Worm (Caenorhabditis elegans) whole organism, L3 larva: ENCODE measurements around the gene F35E8.9.
A peak's percentile ranks its signal among the peaks of the same experiment; 100 is the strongest.

Experiments
- R02D3.7 ChIP-seq: fragments of 150-350 bp; optimal IDR thresholded peaks from 2 replicates; lab custom pipeline; 2014; ENCODE audit warnings: missing biosample characterization, missing genetic modification characterization
- ZK546.5 ChIP-seq: sonication (generic microtip); optimal IDR thresholded peaks from 2 replicates; lab custom pipeline; 2017; ENCODE audit warnings: missing biosample characterization, missing genetic modification characterization
- aly-2 ChIP-seq: fragments of 150-350 bp; optimal IDR thresholded peaks from 2 replicates; lab custom pipeline; 2014; ENCODE audit warnings: missing biosample characterization, missing genetic modification characterization
- ama-1 ChIP-seq: fragments of 150-350 bp; optimal IDR thresholded peaks from 2 replicates; lab custom pipeline; 2018
- ceh-16 ChIP-seq: sonication (generic microtip); optimal IDR thresholded peaks from 2 replicates; lab custom pipeline; 2017; ENCODE audit warnings: missing biosample characterization, missing genetic modification characterization
- ceh-28 ChIP-seq: fragments of 150-350 bp; optimal IDR thresholded peaks from 2 replicates; lab custom pipeline; 2014; ENCODE audit warnings: missing biosample characterization, missing genetic modification reagents, missing genetic modification characterization
- ceh-82 ChIP-seq: fragments of 150-350 bp; optimal IDR thresholded peaks from 2 replicates; lab custom pipeline; 2014; ENCODE audit warnings: missing biosample characterization, missing genetic modification characterization
- ceh-9 ChIP-seq: sonication (generic microtip); optimal IDR thresholded peaks from 2 replicates; lab custom pipeline; 2018; ENCODE audit warnings: missing biosample characterization, missing genetic modification characterization
- daf-12 ChIP-seq: fragments of 150-350 bp; optimal IDR thresholded peaks from 2 replicates; lab custom pipeline; 2014; ENCODE audit warnings: missing biosample characterization, missing genetic modification reagents, missing genetic modification characterization
- egl-27 ChIP-seq: sonication (generic microtip); optimal IDR thresholded peaks from 4 replicates; lab custom pipeline; 2017; ENCODE audit warnings: missing biosample characterization, missing genetic modification reagents, missing genetic modification characterization
- egl-5 ChIP-seq: fragments of 150-350 bp; optimal IDR thresholded peaks from 2 replicates; lab custom pipeline; 2017; ENCODE audit warnings: missing biosample characterization, missing genetic modification reagents, missing genetic modification characterization, inconsistent platforms
- elt-1 ChIP-seq: fragments of 150-350 bp; optimal IDR thresholded peaks from 2 replicates; lab custom pipeline; 2014; ENCODE audit warnings: missing biosample characterization, missing genetic modification characterization
- elt-2 ChIP-seq: sonication (generic microtip); optimal IDR thresholded peaks from 2 replicates; lab custom pipeline; 2016; ENCODE audit warnings: missing genetic modification reagents, mild to moderate bottlenecking, missing genetic modification characterization, missing compliant biosample characterization
- elt-3 ChIP-seq, 3 experiments: fragments of 150-350 bp in 1 of 3; sonication (generic microtip) in 2 of 3; optimal IDR thresholded peaks; 2 replicates in 2 of 3; 4 replicates in 1 of 3; lab custom pipeline; 2014 to 2017; ENCODE audit warnings: missing biosample characterization in 3 of 3, missing genetic modification characterization in 3 of 3
- eor-1 ChIP-seq, 2 experiments: fragments of 150-350 bp; optimal IDR thresholded peaks; 2 replicates each; lab custom pipeline; 2014 to 2018; ENCODE audit warnings: missing biosample characterization in 2 of 2, missing genetic modification characterization in 2 of 2
- fkh-10 ChIP-seq: sonication (generic microtip); optimal IDR thresholded peaks from 2 replicates; lab custom pipeline; 2017; ENCODE audit warnings: missing biosample characterization, missing genetic modification reagents, missing genetic modification characterization
- fkh-2 ChIP-seq: fragments of 150-350 bp; optimal IDR thresholded peaks from 2 replicates; lab custom pipeline; 2014; ENCODE audit warnings: missing biosample characterization, missing genetic modification reagents, missing genetic modification characterization
- fos-1 ChIP-seq: fragments of 150-350 bp; optimal IDR thresholded peaks from 2 replicates; lab custom pipeline; 2014; ENCODE audit warnings: missing biosample characterization, missing genetic modification characterization
- hmg-11 ChIP-seq: sonication (generic microtip); optimal IDR thresholded peaks from 2 replicates; lab custom pipeline; 2016; ENCODE audit warnings: missing genetic modification characterization, missing compliant biosample characterization
- jun-1 ChIP-seq: fragments of 150-350 bp; optimal IDR thresholded peaks from 2 replicates; lab custom pipeline; 2014; ENCODE audit warnings: missing biosample characterization, missing genetic modification reagents, missing genetic modification characterization
- lin-15B ChIP-seq: fragments of 150-350 bp; optimal IDR thresholded peaks from 2 replicates; lab custom pipeline; 2014; ENCODE audit warnings: missing biosample characterization, missing genetic modification characterization
- lin-39 ChIP-seq: fragments of 150-350 bp; optimal IDR thresholded peaks from 2 replicates; lab custom pipeline; 2018; ENCODE audit warnings: missing biosample characterization, missing genetic modification reagents, missing genetic modification characterization
- lsy-12 ChIP-seq: sonication (generic microtip); optimal IDR thresholded peaks from 2 replicates; lab custom pipeline; 2016; ENCODE audit warnings: mild to moderate bottlenecking, missing genetic modification characterization, missing compliant biosample characterization
- mdl-1 ChIP-seq: fragments of 150-350 bp; optimal IDR thresholded peaks from 2 replicates; lab custom pipeline; 2014; ENCODE audit warnings: missing biosample characterization, missing genetic modification characterization
- mml-1 ChIP-seq: fragments of 150-350 bp; sonication (generic microtip); optimal IDR thresholded peaks from 3 replicates; lab custom pipeline; 2014; ENCODE audit warnings: missing biosample characterization, missing genetic modification characterization
- nfya-1 ChIP-seq: sonication (generic microtip); optimal IDR thresholded peaks from 2 replicates; lab custom pipeline; 2017; ENCODE audit warnings: missing genetic modification characterization, mild to moderate bottlenecking, missing compliant biosample characterization, antibody characterized with exemption, moderate library complexity; ENCODE audit not compliant: insufficient read depth
- nhr-11 ChIP-seq: fragments of 150-350 bp; optimal IDR thresholded peaks from 2 replicates; lab custom pipeline; 2014; ENCODE audit warnings: missing biosample characterization, missing genetic modification characterization
- nhr-12 ChIP-seq: fragments of 150-350 bp; optimal IDR thresholded peaks from 2 replicates; lab custom pipeline; 2014; ENCODE audit warnings: missing biosample characterization, missing genetic modification characterization
- nhr-23 ChIP-seq: fragments of 150-350 bp; optimal IDR thresholded peaks from 2 replicates; lab custom pipeline; 2014; ENCODE audit warnings: missing biosample characterization, missing genetic modification reagents, missing genetic modification characterization
- nhr-237 ChIP-seq: fragments of 150-350 bp; optimal IDR thresholded peaks from 2 replicates; lab custom pipeline; 2014; ENCODE audit warnings: missing biosample characterization, missing genetic modification characterization
- nhr-25 ChIP-seq: sonication (generic microtip); optimal IDR thresholded peaks from 2 replicates; lab custom pipeline; 2017; ENCODE audit warnings: missing biosample characterization, missing genetic modification characterization
- nhr-28 ChIP-seq: fragments of 150-350 bp; optimal IDR thresholded peaks from 2 replicates; lab custom pipeline; 2014; ENCODE audit warnings: missing biosample characterization, missing genetic modification characterization
- nhr-43 ChIP-seq: sonication (generic microtip); optimal IDR thresholded peaks from 2 replicates; lab custom pipeline; 2016; ENCODE audit warnings: mild to moderate bottlenecking, missing genetic modification characterization, missing compliant biosample characterization; ENCODE audit not compliant: poor library complexity, severe bottlenecking
- nhr-67 ChIP-seq: fragments of 150-350 bp; optimal IDR thresholded peaks from 2 replicates; lab custom pipeline; 2014; ENCODE audit warnings: missing biosample characterization, missing genetic modification characterization
- nhr-76 ChIP-seq: fragments of 150-350 bp; sonication (generic microtip); optimal IDR thresholded peaks from 5 replicates; lab custom pipeline; 2014; ENCODE audit warnings: missing biosample characterization, missing genetic modification characterization
- nhr-77 ChIP-seq: fragments of 150-350 bp; optimal IDR thresholded peaks from 2 replicates; lab custom pipeline; 2014; ENCODE audit warnings: missing biosample characterization, missing genetic modification characterization
- pha-4 ChIP-seq: fragments of 150-350 bp; optimal IDR thresholded peaks from 2 replicates; lab custom pipeline; 2014; ENCODE audit warnings: missing biosample characterization, missing genetic modification reagents, missing genetic modification characterization
- pqm-1 ChIP-seq: fragments of 150-350 bp; optimal IDR thresholded peaks from 2 replicates; lab custom pipeline; 2017; ENCODE audit warnings: missing biosample characterization, missing genetic modification characterization, inconsistent platforms
- sea-2 ChIP-seq: fragments of 150-350 bp; sonication (generic microtip); optimal IDR thresholded peaks from 4 replicates; lab custom pipeline; 2014; ENCODE audit warnings: missing biosample characterization, missing genetic modification reagents, missing genetic modification characterization
- skn-1 ChIP-seq: fragments of 150-350 bp; optimal IDR thresholded peaks from 2 replicates; lab custom pipeline; 2014; ENCODE audit warnings: missing biosample characterization, missing genetic modification characterization
- snpc-4 ChIP-seq: fragments of 150-350 bp; optimal IDR thresholded peaks from 2 replicates; lab custom pipeline; 2014; ENCODE audit warnings: missing biosample characterization, missing genetic modification characterization
- tbx-2 ChIP-seq: sonication (generic microtip); optimal IDR thresholded peaks from 2 replicates; lab custom pipeline; 2016; ENCODE audit warnings: mild to moderate bottlenecking, missing genetic modification characterization, missing compliant biosample characterization
- unc-39 ChIP-seq: sonication (generic microtip); optimal IDR thresholded peaks from 4 replicates; lab custom pipeline; 2017; ENCODE audit warnings: missing biosample characterization, missing genetic modification characterization
- unc-62 ChIP-seq: fragments of 150-350 bp; sonication (generic microtip); optimal IDR thresholded peaks from 4 replicates; lab custom pipeline; 2014; ENCODE audit warnings: missing biosample characterization, missing genetic modification reagents, missing genetic modification characterization
- zag-1 ChIP-seq: fragments of 150-350 bp; optimal IDR thresholded peaks from 2 replicates; lab custom pipeline; 2014; ENCODE audit warnings: missing biosample characterization, missing genetic modification characterization
- ztf-11 ChIP-seq: fragments of 150-350 bp; optimal IDR thresholded peaks from 2 replicates; lab custom pipeline; 2014; ENCODE audit warnings: missing biosample characterization, missing genetic modification characterization
- ztf-4 ChIP-seq: fragments of 150-350 bp; optimal IDR thresholded peaks from 2 replicates; lab custom pipeline; 2014; ENCODE audit warnings: missing biosample characterization, missing genetic modification characterization

F35E8.9 gene

ce11 chrV:15880705-15881104 is 36.7 kb downstream of the F35E8.9 start:
- TF ChIP-seq lin-15B (tag; lab: Kevin White, UChicago) (peak; percentile 15), tbx-2 (tag; lab: Kevin White, UChicago) (no peak), egl-5 (tag; lab: Kevin White, UChicago) (no peak), lin-39 (tag; lab: Kevin White, UChicago) (no peak), fos-1 (tag; lab: Kevin White, UChicago) (no peak), pha-4 (tag; lab: Kevin White, UChicago) (peak; percentile 84), unc-39 (no peak), snpc-4 (no peak), daf-12 (tag; lab: Kevin White, UChicago) (no peak), lsy-12 (tag; lab: Kevin White, UChicago) (no peak), sea-2 (GFP tag; lab: Kevin White, UChicago) (no peak), ceh-9 (tag; lab: Kevin White, UChicago) (no peak), nhr-67 (no peak), zag-1 (tag; lab: Kevin White, UChicago) (no peak), ama-1 (no peak), nhr-11 (tag; lab: Kevin White, UChicago) (no peak), egl-27 (peak; percentile 63), eor-1 (tag; optimal IDR thresholded peaks at IDR 0.05; lab: Kevin White, UChicago) (no peak), mdl-1 (tag; lab: Kevin White, UChicago) (no peak), elt-2 (tag; lab: Kevin White, UChicago) (peak; percentile 76), hmg-11 (tag; lab: Kevin White, UChicago) (peak; percentile 34), nhr-23 (no peak), elt-1 (no peak), ztf-4 (tag; lab: Kevin White, UChicago) (no peak), mml-1 (tag; lab: Kevin White, UChicago) (no peak), unc-62 (GFP tag; lab: Kevin White, UChicago) (no peak), ceh-82 (tag; lab: Kevin White, UChicago) (no peak), aly-2 (tag; lab: Kevin White, UChicago) (no peak), nhr-43 (no peak), elt-3 (tag; optimal IDR thresholded peaks at IDR 0.05; lab: Kevin White, UChicago) (peak in 1 of 3 experiments; percentile 8), skn-1 (tag; lab: Kevin White, UChicago) (peak; percentile 97), pqm-1 (peak; percentile 62), fkh-2 (tag; lab: Kevin White, UChicago) (no peak), nhr-77 (tag; lab: Kevin White, UChicago) (no peak), R02D3.7 (tag; lab: Kevin White, UChicago) (no peak), ceh-28 (tag; lab: Kevin White, UChicago) (peak; percentile 68), nhr-28 (tag; lab: Kevin White, UChicago) (no peak), nhr-25 (tag; lab: Kevin White, UChicago) (peak; percentile 36), ZK546.5 (tag; lab: Kevin White, UChicago) (no peak), nfya-1 (tag; lab: Kevin White, UChicago) (peak; percentile 18), fkh-10 (GFP tag; lab: Kevin White, UChicago) (no peak), jun-1 (peak; percentile 69), nhr-76 (tag; lab: Kevin White, UChicago) (no peak), nhr-237 (tag; lab: Kevin White, UChicago) (no peak), nhr-12 (tag; lab: Kevin White, UChicago) (no peak), ceh-16 (tag; lab: Kevin White, UChicago) (no peak), ztf-11 (no peak)
